Fruit fly (Drosophila melanogaster) Kc167 (cell line): ENCODE data around the gene sd.

Experiments
- Myc ChIP-seq: fragments of >200 bp; optimal IDR thresholded peaks from 2 replicates; lab custom pipeline; 2017; ENCODE audit warnings: missing external identifiers
- Sin3A ChIP-seq: fragments of >200 bp; optimal IDR thresholded peaks from 2 replicates; lab custom pipeline; 2018; ENCODE audit warnings: missing external identifiers
- h ChIP-seq: fragments of >200 bp; optimal IDR thresholded peaks from 3 replicates; lab custom pipeline; 2018; ENCODE audit warnings: missing external identifiers
- insv ChIP-seq: fragments of >200 bp; optimal IDR thresholded peaks from 3 replicates; lab custom pipeline; 2018; ENCODE audit warnings: missing external identifiers
- psq ChIP-seq: fragments of >200 bp; optimal IDR thresholded peaks from 2 replicates; lab custom pipeline; 2017; ENCODE audit warnings: missing external identifiers
- ttk ChIP-seq: sonication (Bioruptor generic); optimal IDR thresholded peaks from 2 replicates; lab custom pipeline; 2017; ENCODE audit warnings: missing external identifiers

The sd gene

dm6 chrX:15866799-15867412 lies 62.7 kb downstream of the sd start:
- TF ChIP-seq insv, result no peak
- TF ChIP-seq ttk (lab: Kevin White, UChicago), result no peak
- no peak for TF ChIP-seq psq (lab: Kevin White, UChicago)
- no peak for TF ChIP-seq h
- no peak for TF ChIP-seq Myc
- TF ChIP-seq Sin3A (lab: Kevin White, UChicago), result no peak

- TF ChIP-seq Myc (no peak), Sin3A (lab: Kevin White, UChicago) (no peak), psq (lab: Kevin White, UChicago) (no peak), ttk (lab: Kevin White, UChicago) (no peak), h (no peak), insv (no peak)
Measured at dm6 chrX:15867863-15868262, 63.7 kb downstream of the sd start, which contains the start of gene Gapdh2. Gene Gapdh2 (plus strand): TSS chrX:15868145.

- no peak for TF ChIP-seq Sin3A (lab: Kevin White, UChicago)
- TF ChIP-seq h, result no peak
- TF ChIP-seq ttk (lab: Kevin White, UChicago), result peak; percentile 81
- TF ChIP-seq psq (lab: Kevin White, UChicago), result no peak
Measured at dm6 chrX:15868781-15869180, 64.6 kb downstream of the sd start.

- TF ChIP-seq Sin3A (lab: Kevin White, UChicago) (no peak), h (no peak), psq (lab: Kevin White, UChicago) (no peak), Myc (no peak)
Measured at dm6 chrX:15869843-15870242, 65.7 kb downstream of the sd start, which contains the start of gene CG16952. Gene CG16952 (plus strand): TSS chrX:15870183.

dm6 chrX:15870777-15871757 lies 66.9 kb downstream of the sd start:
- no peak for TF ChIP-seq h
- TF ChIP-seq Sin3A (lab: Kevin White, UChicago), result no peak
- no peak for TF ChIP-seq psq (lab: Kevin White, UChicago)
- no peak for TF ChIP-seq ttk (lab: Kevin White, UChicago)
- TF ChIP-seq insv, result no peak
- TF ChIP-seq Myc, result no peak

- TF ChIP-seq Sin3A (lab: Kevin White, UChicago) (no peak), ttk (lab: Kevin White, UChicago) (no peak), Myc (no peak), h (no peak), psq (lab: Kevin White, UChicago) (no peak), insv (no peak)
Measured at dm6 chrX:15874437-15874836, 70.3 kb downstream of the sd start.

- no peak for TF ChIP-seq ttk (lab: Kevin White, UChicago)
- TF ChIP-seq Sin3A (lab: Kevin White, UChicago), result no peak
- no peak for TF ChIP-seq Myc
- no peak for TF ChIP-seq psq (lab: Kevin White, UChicago)
- TF ChIP-seq insv, result no peak
- TF ChIP-seq h, result no peak
Measured at dm6 chrX:15875569-15875968, 71.4 kb downstream of the sd start.
